Fruit fly (Drosophila melanogaster) whole organism, wandering third instar larva: ENCODE data around the gene CG11286.

Experiments
- CG32264 ChIP-seq: fragments of 200-800 bp; sonication (Bioruptor generic); optimal IDR thresholded peaks from 2 replicates; lab custom pipeline; 2016; ENCODE audit warnings: missing biosample characterization, missing genetic modification characterization
- CrebA ChIP-seq: fragments of 200-800 bp; sonication (Bioruptor generic); optimal IDR thresholded peaks from 2 replicates; lab custom pipeline; 2016; ENCODE audit warnings: missing biosample characterization, mild to moderate bottlenecking, missing genetic modification characterization, borderline replicate concordance
- GATAd ChIP-seq: sonication (Bioruptor generic); optimal IDR thresholded peaks from 2 replicates; lab custom pipeline; 2016; ENCODE audit warnings: missing biosample characterization, missing genetic modification characterization
- Hr83 ChIP-seq: fragments of 200-300 bp; sonication (Bioruptor generic); optimal IDR thresholded peaks from 2 replicates; lab custom pipeline; 2016; ENCODE audit warnings: missing biosample characterization, mild to moderate bottlenecking, missing genetic modification characterization, moderate library complexity; ENCODE audit not compliant: poor library complexity, severe bottlenecking
- Jra ChIP-seq: sonication (Bioruptor generic); optimal IDR thresholded peaks from 2 replicates; lab custom pipeline; 2016; ENCODE audit warnings: missing biosample characterization, missing genetic modification characterization
- Mio ChIP-seq: sonication (Bioruptor generic); optimal IDR thresholded peaks from 2 replicates; lab custom pipeline; 2016; ENCODE audit warnings: missing biosample characterization, missing genetic modification characterization
- OdsH ChIP-seq: fragments of 200-800 bp; sonication (Bioruptor generic); optimal IDR thresholded peaks from 2 replicates; lab custom pipeline; 2016; ENCODE audit warnings: missing biosample characterization, mild to moderate bottlenecking, missing genetic modification characterization
- dmrt93B ChIP-seq: fragments of 200-800 bp; sonication (Bioruptor generic); optimal IDR thresholded peaks from 2 replicates; lab custom pipeline; 2018; ENCODE audit warnings: missing biosample characterization, mild to moderate bottlenecking, missing genetic modification characterization
- dsf ChIP-seq: sonication (Bioruptor generic); optimal IDR thresholded peaks from 2 replicates; lab custom pipeline; 2016; ENCODE audit warnings: missing biosample characterization, missing genetic modification characterization, borderline replicate concordance
- ey ChIP-seq: fragments of 200-800 bp; sonication (Bioruptor generic); optimal IDR thresholded peaks from 2 replicates; lab custom pipeline; 2016; ENCODE audit warnings: missing biosample characterization, missing genetic modification characterization
- psq ChIP-seq: fragments of 200-800 bp; sonication (Bioruptor generic); optimal IDR thresholded peaks from 3 replicates; lab custom pipeline; 2017; ENCODE audit warnings: missing biosample characterization, mild to moderate bottlenecking, missing genetic modification characterization, moderate library complexity

dm6 chr3R:7804332-7804731 lies 32.8 kb upstream of the CG11286 start, which contains the start of gene CG18268:
- no peak for TF ChIP-seq ey
- no peak for TF ChIP-seq OdsH (GFP tag; lab: Kevin White, UChicago)
- TF ChIP-seq CrebA (GFP tag; lab: Kevin White, UChicago), result no peak
- TF ChIP-seq dsf (GFP tag; lab: Kevin White, UChicago), result no peak
- no peak for TF ChIP-seq Jra
- no peak for TF ChIP-seq GATAd (GFP tag; lab: Kevin White, UChicago)
- no peak for TF ChIP-seq CG32264
- TF ChIP-seq Mio (GFP tag; lab: Kevin White, UChicago), result no peak
- TF ChIP-seq psq (GFP tag; lab: Kevin White, UChicago), result no peak
- TF ChIP-seq dmrt93B (GFP tag; lab: Kevin White, UChicago), result no peak
- TF ChIP-seq Hr83, result no peak
